Worm (Caenorhabditis elegans) whole organism, midembryonic: ENCODE measurements around the gene C05G5.5.

ENCODE experiments used
- T22C8.4 ChIP-seq: fragments of 200-800 bp; sonication (Bioruptor generic); IDR thresholded peaks from 2 replicates; pipeline ENCODE4 v1.3.6; 2022; ENCODE audit warnings: missing genetic modification characterization, missing compliant biosample characterization
- cog-1 ChIP-seq: sonication (generic microtip); optimal IDR thresholded peaks from 2 replicates; lab custom pipeline; 2016; ENCODE audit warnings: missing genetic modification characterization, missing compliant biosample characterization
- flt-1 ChIP-seq: fragments of 200-800 bp; sonication (Bioruptor generic); IDR thresholded peaks from 2 replicates; pipeline ENCODE4 v1.3.6; 2022; ENCODE audit warnings: missing genetic modification characterization, missing compliant biosample characterization
- klf-2 ChIP-seq: fragments of 200-800 bp; sonication (Bioruptor generic); conservative IDR thresholded peaks from 2 replicates; pipeline ENCODE4 v1.3.6; 2022; ENCODE audit warnings: missing genetic modification reagents, missing genetic modification characterization, missing compliant biosample characterization
- med-1 ChIP-seq: sonication (generic microtip); optimal IDR thresholded peaks from 2 replicates; lab custom pipeline; 2017; ENCODE audit warnings: missing genetic modification characterization, mild to moderate bottlenecking, missing compliant biosample characterization, antibody characterized with exemption, missing genetic modification reagents; ENCODE audit not compliant: insufficient read depth
- ref-1 ChIP-seq: fragments of 200-800 bp; sonication (Bioruptor generic); conservative IDR thresholded peaks from 2 replicates; pipeline ENCODE4 v1.3.6; 2022; ENCODE audit warnings: missing genetic modification reagents, missing genetic modification characterization, missing compliant biosample characterization
- tab-1 ChIP-seq: fragments of 200-800 bp; sonication (Bioruptor generic); IDR thresholded peaks from 2 replicates; pipeline ENCODE4 v1.3.6; 2022; ENCODE audit warnings: missing genetic modification characterization, missing compliant biosample characterization
- ztf-23 ChIP-seq: fragments of 200-800 bp; sonication (Bioruptor generic); IDR thresholded peaks from 2 replicates; pipeline ENCODE4 v1.3.6; 2022; ENCODE audit warnings: missing genetic modification reagents, missing genetic modification characterization, missing compliant biosample characterization
- ztf-29 ChIP-seq: fragments of 200-800 bp; sonication (Bioruptor generic); IDR thresholded peaks from 2 replicates; pipeline ENCODE4 v1.3.6; 2022; ENCODE audit warnings: missing genetic modification reagents, missing genetic modification characterization, missing compliant biosample characterization

C05G5.5 gene

DNA sequence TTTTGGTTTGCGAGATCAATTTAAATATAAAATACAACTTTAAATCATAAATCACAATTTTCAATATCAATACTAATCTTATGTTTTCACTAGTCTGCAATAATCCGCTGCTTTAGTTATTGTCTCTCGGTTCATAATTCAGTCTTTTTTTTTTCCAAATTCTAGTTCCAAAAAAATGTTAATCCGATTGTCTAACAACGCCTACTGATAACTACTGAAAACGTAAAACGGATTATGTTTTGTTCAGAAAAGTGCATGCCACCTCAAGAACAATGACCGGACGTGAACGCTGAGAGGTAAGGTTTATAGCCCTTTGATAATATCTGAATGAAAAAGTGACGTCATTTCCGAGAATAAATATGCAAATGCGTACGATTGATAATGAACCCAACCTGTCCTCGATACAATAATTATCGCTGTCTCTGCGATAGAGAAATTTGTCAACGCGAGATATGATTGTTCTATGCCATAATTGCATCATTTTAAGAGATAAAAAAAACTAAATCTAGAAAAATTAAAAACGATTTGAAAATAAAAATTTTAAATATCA lies 32.4 kb upstream of the C05G5.5 start, which contains the start of gene sprr-2:
sprr-2 (plus strand) TSS at position 248 of the 550 bp plus-strand sequence.
- TF ChIP-seq med-1 (GFP tag; lab: Kevin White, UChicago) (no peak), ztf-29 (GFP tag; lab: Robert Waterston, UW) (no peak), flt-1 (GFP tag; lab: Robert Waterston, UW) (no peak), cog-1 (no peak), T22C8.4 (GFP tag; lab: Robert Waterston, UW) (no peak), ztf-23 (GFP tag; lab: Robert Waterston, UW) (no peak), tab-1 (no peak), ref-1 (GFP tag; lab: Robert Waterston, UW) (no peak), klf-2 (GFP tag; lab: Robert Waterston, UW) (no peak)

- TF ChIP-seq T22C8.4 (GFP tag; lab: Robert Waterston, UW): no peak
These were observed 31.6 kb upstream of the C05G5.5 start for ce11 chrX:14792315-14793197.

ce11 chrX:14791195-14791739 lies 30.3 kb upstream of the C05G5.5 start:
- TF ChIP-seq tab-1: no peak
- TF ChIP-seq med-1 (GFP tag; lab: Kevin White, UChicago): no peak
- TF ChIP-seq flt-1 (GFP tag; lab: Robert Waterston, UW): no peak
- TF ChIP-seq T22C8.4 (GFP tag; lab: Robert Waterston, UW): no peak
- no peak for TF ChIP-seq ztf-23 (GFP tag; lab: Robert Waterston, UW)
- no peak for TF ChIP-seq cog-1
- TF ChIP-seq ztf-29 (GFP tag; lab: Robert Waterston, UW): no peak
- TF ChIP-seq klf-2 (GFP tag; lab: Robert Waterston, UW): no peak
- no peak for TF ChIP-seq ref-1 (GFP tag; lab: Robert Waterston, UW)

ce11 chrX:14790320-14791048 lies 29.6 kb upstream of the C05G5.5 start, which contains the start of gene tatn-1:
TSS of gene tatn-1 (plus strand) at chrX:14791008.
- TF ChIP-seq ztf-23 (GFP tag; lab: Robert Waterston, UW) (no peak), cog-1 (peak; percentile 65), ref-1 (GFP tag; lab: Robert Waterston, UW) (no peak), flt-1 (GFP tag; lab: Robert Waterston, UW) (no peak)

DNA sequence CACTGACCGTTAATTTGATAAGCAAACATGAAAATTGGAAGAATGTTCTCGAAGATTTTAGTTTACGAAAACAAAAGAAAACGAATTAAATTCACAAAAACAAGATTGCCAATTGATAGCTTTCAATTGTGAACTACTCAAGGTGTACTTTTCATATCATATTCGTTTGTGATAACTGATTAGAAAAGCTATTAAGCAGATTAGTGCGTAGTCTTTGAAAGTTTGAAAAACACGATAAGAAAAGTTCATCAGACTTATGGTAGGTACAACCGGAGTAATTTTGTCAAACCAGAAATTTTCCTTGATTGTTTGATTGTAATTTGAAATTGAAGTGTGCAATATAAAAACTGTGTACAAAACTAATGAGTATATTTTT lies 26.6 kb upstream of the C05G5.5 start:
- TF ChIP-seq ref-1 (GFP tag; lab: Robert Waterston, UW) (no peak), med-1 (GFP tag; lab: Kevin White, UChicago) (no peak), ztf-29 (GFP tag; lab: Robert Waterston, UW) (no peak), klf-2 (GFP tag; lab: Robert Waterston, UW) (no peak), ztf-23 (GFP tag; lab: Robert Waterston, UW) (no peak)

DNA sequence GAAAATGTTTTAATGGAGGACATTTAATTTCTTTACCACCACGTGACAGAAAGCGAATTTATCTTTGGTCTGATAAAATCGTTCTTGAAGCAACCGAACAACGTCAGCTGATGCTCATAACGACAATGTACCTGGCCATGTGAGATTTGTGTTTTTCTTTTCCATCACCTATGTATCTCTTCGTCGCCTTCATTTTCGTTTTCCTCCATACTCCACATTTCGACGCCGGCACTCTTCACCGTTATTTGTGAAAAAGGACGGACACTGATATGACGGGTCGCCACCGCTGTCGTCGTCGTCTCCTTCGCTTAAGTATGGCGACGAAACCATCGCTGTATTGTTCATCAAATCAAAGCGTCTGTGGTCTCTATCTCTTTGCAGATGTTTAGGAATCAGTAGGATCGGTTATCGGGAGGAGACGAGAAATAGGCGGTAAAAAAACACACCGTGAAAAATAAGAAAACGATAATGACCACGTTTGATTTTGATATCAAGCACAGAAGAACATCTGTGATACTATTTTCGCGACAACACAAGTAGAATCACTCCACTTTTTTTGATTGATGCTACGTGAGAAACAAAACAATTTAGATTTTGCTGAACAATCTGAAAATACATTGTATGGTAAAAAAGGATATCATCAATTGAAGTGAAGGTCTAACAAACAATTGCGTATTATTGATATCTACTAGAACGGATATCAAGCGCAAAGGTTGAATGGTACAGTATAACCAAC lies 26.1 kb upstream of the C05G5.5 start:
- no peak for TF ChIP-seq tab-1
- no peak for TF ChIP-seq klf-2 (GFP tag; lab: Robert Waterston, UW)
- no peak for TF ChIP-seq med-1 (GFP tag; lab: Kevin White, UChicago)
- no peak for TF ChIP-seq ref-1 (GFP tag; lab: Robert Waterston, UW)
- TF ChIP-seq T22C8.4 (GFP tag; lab: Robert Waterston, UW): no peak
- no peak for TF ChIP-seq flt-1 (GFP tag; lab: Robert Waterston, UW)
- no peak for TF ChIP-seq cog-1
- no peak for TF ChIP-seq ztf-23 (GFP tag; lab: Robert Waterston, UW)
- no peak for TF ChIP-seq ztf-29 (GFP tag; lab: Robert Waterston, UW)

- TF ChIP-seq ref-1 (GFP tag; lab: Robert Waterston, UW) (no peak), cog-1 (no peak)
These were observed 22.7 kb upstream of the C05G5.5 start for ce11 chrX:14783434-14784142.

ce11 chrX:14780176-14780575 lies 19.3 kb upstream of the C05G5.5 start:
- TF ChIP-seq ztf-29 (GFP tag; lab: Robert Waterston, UW) (no peak), ref-1 (GFP tag; lab: Robert Waterston, UW) (no peak; the same call in 1 of the 2 replicates), tab-1 (no peak), flt-1 (GFP tag; lab: Robert Waterston, UW) (no peak), med-1 (GFP tag; lab: Kevin White, UChicago) (no peak), klf-2 (GFP tag; lab: Robert Waterston, UW) (no peak), T22C8.4 (GFP tag; lab: Robert Waterston, UW) (no peak), ztf-23 (GFP tag; lab: Robert Waterston, UW) (no peak), cog-1 (no peak)
